Worm (Caenorhabditis elegans): ENCODE data around the gene ZC190.10.

DNA sequence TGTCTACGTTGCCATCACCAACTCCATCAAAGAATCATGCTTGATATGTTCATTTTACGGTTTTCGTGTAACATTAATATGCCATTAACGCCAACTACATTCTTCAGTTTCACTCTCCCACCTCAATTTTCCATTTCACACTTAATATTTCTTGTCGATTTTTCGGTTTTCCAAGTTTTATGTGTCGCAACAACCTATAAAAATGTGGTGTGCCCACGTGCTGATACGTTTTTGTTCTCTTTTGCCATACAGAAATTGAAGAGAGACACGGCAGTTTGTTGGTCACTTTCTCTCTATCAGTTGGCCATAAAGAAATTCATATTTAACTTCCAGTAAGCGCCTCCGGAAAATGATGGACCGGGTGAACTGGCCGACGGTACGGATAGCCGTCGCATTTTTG, 13.4 kb downstream of the ZC190.10 start, which contains the start of gene cln-3.3:
- TF ChIP-seq mdl-1 (tag; optimal IDR thresholded peaks at IDR 0.05): no peak
- no peak for TF ChIP-seq egl-27 (tag; optimal IDR thresholded peaks at IDR 0.05)
- no peak for TF ChIP-seq ama-1 (optimal IDR thresholded peaks at IDR 0.05)
- no peak for TF ChIP-seq peb-1 (tag; optimal IDR thresholded peaks at IDR 0.05)
- TF ChIP-seq skn-1 (tag; optimal IDR thresholded peaks at IDR 0.05): no peak
- TF ChIP-seq nhr-77 (tag; optimal IDR thresholded peaks at IDR 0.05): no peak
- TF ChIP-seq unc-39 (tag; optimal IDR thresholded peaks at IDR 0.05): no peak
